Fruit fly (Drosophila melanogaster) whole organism, adult: Measurements from ENCODE around the gene Flacc.
A peak's percentile ranks its signal among the peaks of the same experiment; 100 is the strongest.

Source experiments
- CG11617 ChIP-seq: fragments of 200-800 bp; sonication (Bioruptor generic); optimal IDR thresholded peaks from 2 replicates; lab custom pipeline; 2017; ENCODE audit warnings: mild to moderate bottlenecking, missing biosample characterization, missing genetic modification reagents, missing genetic modification characterization
- CG12768 ChIP-seq: fragments of 200-800 bp; sonication (Bioruptor generic); optimal IDR thresholded peaks from 2 replicates; lab custom pipeline; 2017; ENCODE audit warnings: missing biosample characterization, missing genetic modification characterization, mild to moderate bottlenecking, moderate library complexity, missing genetic modification reagents
- CG14711 ChIP-seq: fragments of 200-800 bp; sonication (Bioruptor generic); optimal IDR thresholded peaks from 2 replicates; lab custom pipeline; 2018; ENCODE audit warnings: missing biosample characterization, mild to moderate bottlenecking, missing genetic modification characterization, moderate library complexity
- CG1620 ChIP-seq: fragments of 200-800 bp; sonication (Bioruptor generic); optimal IDR thresholded peaks from 2 replicates; lab custom pipeline; 2016; ENCODE audit warnings: missing biosample characterization, missing genetic modification characterization
- CG33017 ChIP-seq: fragments of 200-800 bp; sonication (Bioruptor generic); optimal IDR thresholded peaks from 2 replicates; lab custom pipeline; 2018; ENCODE audit warnings: missing biosample characterization, mild to moderate bottlenecking, missing genetic modification characterization, moderate library complexity
- CG5204 ChIP-seq: fragments of 200-800 bp; sonication (Bioruptor generic); optimal IDR thresholded peaks from 2 replicates; lab custom pipeline; 2016; ENCODE audit warnings: missing biosample characterization, missing genetic modification characterization
- CG7045 ChIP-seq: fragments of 200-800 bp; sonication (Bioruptor generic); optimal IDR thresholded peaks from 2 replicates; lab custom pipeline; 2017; ENCODE audit warnings: missing biosample characterization, mild to moderate bottlenecking, missing genetic modification characterization
- CG7101 ChIP-seq: fragments of 200-800 bp; sonication (Bioruptor generic); optimal IDR thresholded peaks from 2 replicates; lab custom pipeline; 2018; ENCODE audit warnings: missing biosample characterization, mild to moderate bottlenecking, missing genetic modification characterization, moderate library complexity
- Clk ChIP-seq: fragments of 200-800 bp; sonication (Bioruptor generic); optimal IDR thresholded peaks from 2 replicates; lab custom pipeline; 2017; ENCODE audit warnings: missing biosample characterization, missing genetic modification characterization
- Crg-1 ChIP-seq: fragments of 200-800 bp; sonication (Bioruptor generic); optimal IDR thresholded peaks from 2 replicates; lab custom pipeline; 2016; ENCODE audit warnings: missing biosample characterization, missing genetic modification characterization
- Hr96 ChIP-seq: fragments of 200-800 bp; sonication (Bioruptor generic); optimal IDR thresholded peaks from 2 replicates; lab custom pipeline; 2016; ENCODE audit warnings: missing biosample characterization, missing genetic modification characterization
- Mnt ChIP-seq: fragments of 200-800 bp; sonication (Bioruptor generic); optimal IDR thresholded peaks from 2 replicates; lab custom pipeline; 2016; ENCODE audit warnings: missing biosample characterization, mild to moderate bottlenecking, missing genetic modification characterization
- bab1 ChIP-seq: fragments of 200-800 bp; sonication (Bioruptor generic); optimal IDR thresholded peaks from 3 replicates; lab custom pipeline; 2019; ENCODE audit warnings: missing biosample characterization, mild to moderate bottlenecking, missing genetic modification characterization, moderate library complexity
- cic ChIP-seq: fragments of 200-800 bp; sonication (Bioruptor generic); optimal IDR thresholded peaks from 2 replicates; lab custom pipeline; 2017; ENCODE audit warnings: missing biosample characterization, mild to moderate bottlenecking, missing genetic modification characterization, moderate library complexity
- cnc ChIP-seq, 2 experiments: fragments of >200 bp; optimal IDR thresholded peaks; 2 replicates each; lab custom pipeline; 2017
- kay ChIP-seq: fragments of 200-800 bp; sonication (Bioruptor generic); peaks from one replicate; lab custom pipeline; 2016; ENCODE audit warnings: missing biosample characterization, missing genetic modification characterization, borderline replicate concordance
- ovo ChIP-seq: fragments of 200-800 bp; sonication (Bioruptor generic); optimal IDR thresholded peaks from 2 replicates; lab custom pipeline; 2016; ENCODE audit warnings: missing biosample characterization, missing genetic modification characterization
- pad ChIP-seq: fragments of 200-800 bp; sonication (Bioruptor generic); optimal IDR thresholded peaks from 3 replicates; lab custom pipeline; 2017; ENCODE audit warnings: missing biosample characterization, missing genetic modification characterization, mild to moderate bottlenecking, moderate library complexity, missing genetic modification reagents
- tj ChIP-seq: fragments of 200-800 bp; sonication (Bioruptor generic); optimal IDR thresholded peaks from 3 replicates; lab custom pipeline; 2017; ENCODE audit warnings: missing biosample characterization, mild to moderate bottlenecking, missing genetic modification characterization, moderate library complexity
- toe ChIP-seq: fragments of 200-800 bp; sonication (Bioruptor generic); optimal IDR thresholded peaks from 2 replicates; lab custom pipeline; 2016; ENCODE audit warnings: missing biosample characterization, missing genetic modification characterization

The Flacc gene

DNA sequence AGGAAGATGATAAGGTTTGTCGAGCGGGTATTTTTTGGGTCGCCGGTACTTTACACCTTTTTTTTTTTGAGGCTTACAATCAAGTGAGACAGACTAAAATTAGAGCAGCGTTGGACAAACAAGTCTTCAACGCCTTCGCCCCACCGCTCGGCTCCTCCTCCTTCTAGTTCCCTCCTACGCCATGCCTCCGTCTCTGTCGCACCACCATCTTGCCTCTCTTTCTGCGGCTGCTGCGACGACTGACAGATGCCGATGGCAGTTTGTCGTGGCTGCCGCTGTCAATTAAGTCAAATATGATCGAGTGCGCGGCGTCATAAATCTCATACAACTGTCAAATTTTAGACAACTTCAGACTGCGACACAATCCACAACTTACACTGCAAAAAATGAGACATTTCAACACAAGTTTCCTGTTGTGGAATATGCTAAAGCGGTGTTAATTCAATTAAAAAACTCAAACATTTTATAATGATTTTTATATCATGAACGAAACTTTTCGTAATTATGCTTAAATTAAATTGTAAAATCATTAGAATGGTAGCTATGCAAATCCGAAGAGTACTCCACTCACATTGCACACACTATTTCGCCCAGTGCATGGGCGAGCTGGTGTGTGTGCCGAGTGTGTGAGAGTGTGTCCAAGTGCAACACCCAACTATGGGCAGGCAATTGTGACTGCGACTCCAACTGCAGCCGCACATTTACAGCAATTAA is 27.4 kb upstream of the Flacc start:
- no peak for TF ChIP-seq Clk (GFP tag; lab: Kevin White, UChicago)
- no peak for TF ChIP-seq kay
- no peak for TF ChIP-seq CG5204 (GFP tag; lab: Kevin White, UChicago)
- no peak for TF ChIP-seq CG14711 (tag; lab: Kevin White, UChicago)
- TF ChIP-seq Hr96 (GFP tag; lab: Kevin White, UChicago) = no peak
- TF ChIP-seq tj (GFP tag; lab: Kevin White, UChicago) = no peak

DNA sequence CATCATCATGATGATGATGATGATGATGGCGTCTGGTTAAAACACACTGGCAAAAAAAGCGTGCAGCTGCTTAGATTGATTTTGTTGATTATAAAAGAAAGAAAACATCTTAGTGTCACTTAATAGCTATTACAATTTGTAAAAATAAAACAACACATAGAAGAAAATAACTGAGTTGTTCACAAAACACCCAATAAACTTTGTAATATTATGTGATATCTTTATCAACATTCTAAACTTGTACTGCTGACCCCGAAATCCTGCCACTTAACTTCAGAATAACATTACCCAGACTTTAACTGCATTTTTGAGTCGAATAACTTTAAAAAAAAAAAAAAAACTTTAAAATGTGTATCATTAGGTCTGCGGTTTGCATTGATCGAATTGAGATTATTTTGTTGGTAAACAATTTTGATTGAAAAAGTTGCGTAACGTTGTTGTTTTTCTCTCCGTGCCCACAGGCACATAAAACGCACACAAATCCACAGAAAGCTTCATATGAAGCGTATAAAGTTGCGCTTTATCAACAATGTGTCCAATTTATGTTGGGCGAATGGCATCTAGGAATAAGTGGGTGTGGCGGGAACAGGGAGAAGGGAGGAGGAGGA is 26.1 kb upstream of the Flacc start:
- TF ChIP-seq CG5204 (GFP tag; lab: Kevin White, UChicago) = no peak
- TF ChIP-seq Hr96 (GFP tag; lab: Kevin White, UChicago) = no peak

DNA sequence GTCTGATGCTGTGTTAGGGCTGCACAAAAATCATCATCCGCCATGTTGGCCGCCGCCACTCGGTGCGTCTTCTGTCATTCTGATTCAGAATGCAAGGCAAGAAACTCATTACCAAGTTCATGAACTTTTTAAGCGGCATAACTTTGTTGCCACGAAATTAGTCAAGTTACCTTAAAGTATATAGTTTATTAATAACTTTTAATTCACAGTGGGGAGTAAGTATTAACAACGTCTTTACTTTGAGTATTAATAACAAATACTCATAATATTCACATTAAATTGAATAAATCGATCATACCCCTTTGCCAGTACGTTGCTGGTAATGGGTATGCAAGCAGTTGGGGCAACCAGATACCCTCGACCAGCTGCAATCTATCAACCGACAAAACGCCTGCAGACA is 24.1 kb upstream of the Flacc start:
- TF ChIP-seq Mnt (no peak), toe (no peak), pad (GFP tag; lab: Kevin White, UChicago) (no peak), CG7101 (no peak), CG1620 (GFP tag; lab: Kevin White, UChicago) (no peak), CG14711 (tag; lab: Kevin White, UChicago) (no peak), CG7045 (GFP tag; lab: Kevin White, UChicago) (no peak), ovo (GFP tag; lab: Kevin White, UChicago) (no peak), CG11617 (GFP tag; lab: Kevin White, UChicago) (no peak), cic (GFP tag; lab: Kevin White, UChicago) (no peak)

DNA sequence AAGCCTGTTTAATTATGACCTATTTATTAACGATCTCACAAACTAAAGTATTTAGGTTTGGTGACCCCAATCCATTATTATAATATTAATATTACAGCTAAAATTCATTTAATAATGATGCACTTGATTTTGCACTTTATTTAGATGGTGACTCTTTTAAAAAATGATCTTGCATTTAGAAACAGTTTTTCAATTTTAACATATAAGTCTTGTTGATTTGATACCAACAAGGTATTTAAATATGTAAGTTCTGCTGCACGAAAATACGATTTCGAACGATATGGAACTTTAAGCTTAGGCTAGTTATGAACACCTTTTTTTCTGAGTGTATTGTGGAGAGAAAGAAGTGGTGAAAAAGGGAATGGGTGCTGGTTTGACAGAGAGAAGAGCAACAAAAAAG is 20.7 kb upstream of the Flacc start:
- TF ChIP-seq toe (no peak), kay (no peak), CG11617 (GFP tag; lab: Kevin White, UChicago) (no peak), pad (GFP tag; lab: Kevin White, UChicago) (no peak), Crg-1 (GFP tag; lab: Kevin White, UChicago) (no peak), Mnt (no peak), CG1620 (GFP tag; lab: Kevin White, UChicago) (no peak), cnc (optimal IDR thresholded peaks at IDR 0.05; lab: Kevin White, UChicago) (no peak), CG33017 (tag; lab: Kevin White, UChicago) (no peak), CG7045 (GFP tag; lab: Kevin White, UChicago) (no peak), tj (GFP tag; lab: Kevin White, UChicago) (no peak), Clk (GFP tag; lab: Kevin White, UChicago) (no peak), ovo (GFP tag; lab: Kevin White, UChicago) (no peak)

DNA sequence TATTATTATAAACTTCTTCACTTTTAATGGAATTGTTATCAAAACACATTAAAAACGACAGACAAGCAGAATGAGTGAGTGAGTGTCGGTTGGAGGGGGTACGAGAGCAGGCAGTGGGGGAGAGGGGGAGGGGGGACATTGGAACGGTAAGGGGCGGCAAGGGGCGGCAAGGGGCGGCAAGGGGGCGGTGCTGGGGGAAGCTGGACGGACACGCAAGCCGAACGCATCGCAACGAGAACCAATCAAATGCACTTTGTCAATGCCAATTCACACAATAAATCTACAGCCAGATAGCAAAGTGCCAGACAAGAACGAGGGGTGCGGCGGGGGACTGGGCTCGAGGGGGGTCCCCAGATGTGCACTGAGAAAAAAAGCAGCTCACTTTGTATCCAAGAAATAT is 20.3 kb upstream of the Flacc start:
- TF ChIP-seq cic (GFP tag; lab: Kevin White, UChicago) (no peak), pad (GFP tag; lab: Kevin White, UChicago) (peak; percentile 8)

DNA sequence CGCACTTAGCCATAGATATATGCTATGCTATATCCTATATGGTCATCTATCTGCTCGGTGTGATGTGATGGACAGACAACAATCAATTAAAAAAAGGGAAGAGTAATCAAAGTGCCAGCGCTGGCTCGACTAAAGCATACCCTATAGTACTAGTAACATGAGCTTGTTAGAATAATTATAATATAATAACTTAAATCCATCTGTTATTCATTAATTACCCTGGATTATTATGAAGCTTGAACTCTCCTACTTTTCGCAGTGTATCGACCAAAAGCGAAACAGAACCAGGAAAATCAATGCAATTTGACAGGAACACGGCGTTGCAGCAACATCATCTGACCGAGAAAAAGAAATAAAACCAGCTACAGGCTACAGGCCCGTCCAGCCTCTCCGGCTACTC is 19.9 kb upstream of the Flacc start:
- TF ChIP-seq CG33017 (tag; lab: Kevin White, UChicago) = no peak
- TF ChIP-seq CG7045 (GFP tag; lab: Kevin White, UChicago) = no peak
- no peak for TF ChIP-seq Crg-1 (GFP tag; lab: Kevin White, UChicago)
- TF ChIP-seq ovo (GFP tag; lab: Kevin White, UChicago) = no peak
- no peak for TF ChIP-seq kay
- TF ChIP-seq Clk (GFP tag; lab: Kevin White, UChicago) = no peak
- TF ChIP-seq cnc (optimal IDR thresholded peaks at IDR 0.05; lab: Kevin White, UChicago) = no peak
- no peak for TF ChIP-seq Mnt
- TF ChIP-seq CG5204 (GFP tag; lab: Kevin White, UChicago) = no peak
- TF ChIP-seq cic (GFP tag; lab: Kevin White, UChicago) = no peak
- TF ChIP-seq toe = no peak
- TF ChIP-seq tj (GFP tag; lab: Kevin White, UChicago) = no peak
- no peak for TF ChIP-seq CG1620 (GFP tag; lab: Kevin White, UChicago)
- TF ChIP-seq CG11617 (GFP tag; lab: Kevin White, UChicago) = no peak
- no peak for TF ChIP-seq CG7101
- no peak for TF ChIP-seq bab1 (GFP tag; lab: Kevin White, UChicago)
- no peak for TF ChIP-seq CG14711 (tag; lab: Kevin White, UChicago)
- no peak for TF ChIP-seq CG12768 (GFP tag; lab: Kevin White, UChicago)
- no peak for TF ChIP-seq pad (GFP tag; lab: Kevin White, UChicago)

DNA sequence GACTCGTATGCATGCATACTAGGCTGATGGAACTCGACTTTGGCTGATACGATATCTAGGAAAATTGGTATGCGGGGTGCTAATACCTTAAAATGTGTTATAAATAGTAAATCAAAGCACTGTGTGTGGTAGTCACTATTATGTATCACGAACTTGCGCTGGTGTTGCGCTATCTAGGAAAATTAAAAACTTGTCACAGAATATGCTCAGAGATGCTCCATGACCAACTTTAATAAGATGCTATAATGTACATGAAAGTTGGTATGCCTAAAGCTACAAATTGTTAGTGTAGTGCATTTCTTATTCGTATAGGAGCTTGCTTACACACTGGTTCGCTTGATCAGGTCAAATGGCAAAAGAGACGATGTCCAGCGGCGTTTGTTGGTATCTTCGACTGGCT is 17.4 kb upstream of the Flacc start:
- no peak for TF ChIP-seq CG11617 (GFP tag; lab: Kevin White, UChicago)
- TF ChIP-seq bab1 (GFP tag; lab: Kevin White, UChicago) = no peak
- no peak for TF ChIP-seq Hr96 (GFP tag; lab: Kevin White, UChicago)
- TF ChIP-seq pad (GFP tag; lab: Kevin White, UChicago) = no peak
- no peak for TF ChIP-seq CG1620 (GFP tag; lab: Kevin White, UChicago)
- TF ChIP-seq CG7101 = no peak
- TF ChIP-seq cnc (optimal IDR thresholded peaks at IDR 0.05; lab: Kevin White, UChicago) = no peak
- no peak for TF ChIP-seq kay
- TF ChIP-seq CG33017 (tag; lab: Kevin White, UChicago) = no peak
- TF ChIP-seq Crg-1 (GFP tag; lab: Kevin White, UChicago) = no peak
- TF ChIP-seq Clk (GFP tag; lab: Kevin White, UChicago) = no peak
- TF ChIP-seq Mnt = no peak
- TF ChIP-seq CG7045 (GFP tag; lab: Kevin White, UChicago) = no peak
- no peak for TF ChIP-seq CG14711 (tag; lab: Kevin White, UChicago)
- TF ChIP-seq CG12768 (GFP tag; lab: Kevin White, UChicago) = no peak
- TF ChIP-seq ovo (GFP tag; lab: Kevin White, UChicago) = no peak
